Fruit fly (Drosophila melanogaster) whole organism, embryonic: Measurements from ENCODE around the gene CG12589.

Experiments used
- Aef1 ChIP-seq: fragments of 200-800 bp; sonication (Bioruptor generic); IDR thresholded peaks from 3 replicates; pipeline ENCODE4 v1.3.6; 2022; ENCODE audit warnings: missing biosample characterization, missing genetic modification characterization
- Antp ChIP-seq: fragments of 200-800 bp; sonication (Bioruptor generic); optimal IDR thresholded peaks from 3 replicates; lab custom pipeline; 2016; ENCODE audit warnings: missing biosample characterization, missing genetic modification characterization
- BEAF-32 ChIP-seq: fragments of 200-800 bp; sonication (Bioruptor generic); optimal IDR thresholded peaks from 3 replicates; lab custom pipeline; 2017; ENCODE audit warnings: missing biosample characterization, missing genetic modification characterization, mild to moderate bottlenecking, moderate library complexity, missing genetic modification reagents
- Blimp-1 ChIP-seq: fragments of 200-800 bp; sonication (Bioruptor generic); optimal IDR thresholded peaks from 3 replicates; lab custom pipeline; 2018; ENCODE audit warnings: missing biosample characterization, missing genetic modification characterization, mild to moderate bottlenecking, moderate library complexity, missing genetic modification reagents
- CG10431 ChIP-seq: fragments of 200-800 bp; sonication (Bioruptor generic); optimal IDR thresholded peaks from 3 replicates; lab custom pipeline; 2018; ENCODE audit warnings: missing biosample characterization, mild to moderate bottlenecking, missing genetic modification characterization
- CG11723 ChIP-seq: fragments of 200-800 bp; sonication (Bioruptor generic); optimal IDR thresholded peaks from 2 replicates; lab custom pipeline; 2017; ENCODE audit warnings: missing biosample characterization, mild to moderate bottlenecking, missing genetic modification characterization
- CG12219 ChIP-seq: fragments of 200-800 bp; sonication (Bioruptor generic); optimal IDR thresholded peaks from 3 replicates; lab custom pipeline; 2018; ENCODE audit warnings: missing biosample characterization, mild to moderate bottlenecking, missing genetic modification characterization
- CG12744 ChIP-seq: fragments of 200-800 bp; sonication (Bioruptor generic); optimal IDR thresholded peaks from 2 replicates; lab custom pipeline; 2016; ENCODE audit warnings: missing biosample characterization, missing genetic modification characterization
- CG12942 ChIP-seq: fragments of 200-800 bp; sonication (Bioruptor generic); optimal IDR thresholded peaks from 3 replicates; lab custom pipeline; 2016; ENCODE audit warnings: missing biosample characterization, missing genetic modification characterization
- CG13123 ChIP-seq: fragments of 200-800 bp; sonication (Bioruptor generic); optimal IDR thresholded peaks from 2 replicates; lab custom pipeline; 2016; ENCODE audit warnings: missing biosample characterization, missing genetic modification characterization
- CG13775 ChIP-seq: fragments of 200-800 bp; sonication (Bioruptor generic); optimal IDR thresholded peaks from 3 replicates; lab custom pipeline; 2017; ENCODE audit warnings: missing biosample characterization, mild to moderate bottlenecking, missing genetic modification characterization
- CG14050 ChIP-seq: fragments of 200-800 bp; sonication (Bioruptor generic); IDR thresholded peaks from 3 replicates; pipeline ENCODE4 v1.3.6; 2022; ENCODE audit warnings: missing biosample characterization, missing genetic modification characterization
- CG1529 ChIP-seq: fragments of 200-800 bp; sonication (Bioruptor generic); optimal IDR thresholded peaks from 3 replicates; lab custom pipeline; 2018; ENCODE audit warnings: missing biosample characterization, missing genetic modification characterization
- CG1792 ChIP-seq: fragments of 200-800 bp; sonication (Bioruptor generic); optimal IDR thresholded peaks from 2 replicates; lab custom pipeline; 2016; ENCODE audit warnings: missing biosample characterization, missing genetic modification characterization
- CG18262 ChIP-seq: fragments of 200-800 bp; optimal IDR thresholded peaks from 3 replicates; lab custom pipeline; 2019; ENCODE audit warnings: missing biosample characterization, mild to moderate bottlenecking, missing genetic modification characterization, moderate library complexity
- CG2202 ChIP-seq: fragments of 200-800 bp; sonication (Bioruptor generic); optimal IDR thresholded peaks from 2 replicates; lab custom pipeline; 2018; ENCODE audit warnings: missing biosample characterization, mild to moderate bottlenecking, missing genetic modification characterization
- CG2712 ChIP-seq: fragments of 200-800 bp; optimal IDR thresholded peaks from 3 replicates; lab custom pipeline; 2019; ENCODE audit warnings: missing biosample characterization, mild to moderate bottlenecking, missing genetic modification characterization, moderate library complexity
- CG31365 ChIP-seq: fragments of 200-800 bp; sonication (Bioruptor generic); optimal IDR thresholded peaks from 2 replicates; lab custom pipeline; 2018; ENCODE audit warnings: missing biosample characterization, mild to moderate bottlenecking, missing genetic modification characterization
- CG32767 ChIP-seq: fragments of 200-800 bp; sonication (Bioruptor generic); IDR thresholded peaks from 2 replicates; pipeline ENCODE4 v1.3.6; 2022; ENCODE audit warnings: missing biosample characterization, missing genetic modification characterization
- CG4424 ChIP-seq: fragments of 200-800 bp; sonication (Bioruptor generic); optimal IDR thresholded peaks from 3 replicates; lab custom pipeline; 2016; ENCODE audit warnings: missing biosample characterization, missing genetic modification characterization
- CG7786 ChIP-seq: fragments of 200-800 bp; sonication (Bioruptor generic); optimal IDR thresholded peaks from 2 replicates; lab custom pipeline; 2016; ENCODE audit warnings: missing biosample characterization, missing genetic modification characterization
- CG7928 ChIP-seq: fragments of 200-800 bp; sonication (Bioruptor generic); optimal IDR thresholded peaks from 2 replicates; lab custom pipeline; 2017; ENCODE audit warnings: missing biosample characterization, mild to moderate bottlenecking, missing genetic modification characterization
- Dek ChIP-seq: fragments of 200-800 bp; sonication (Bioruptor generic); optimal IDR thresholded peaks from 3 replicates; lab custom pipeline; 2019; ENCODE audit warnings: missing biosample characterization, mild to moderate bottlenecking, missing genetic modification characterization, moderate library complexity
- Drgx ChIP-seq: fragments of 200-800 bp; sonication (Bioruptor generic); IDR thresholded peaks from 2 replicates; pipeline ENCODE4 v1.3.6; 2022; ENCODE audit warnings: missing biosample characterization, missing genetic modification characterization
- Fer3 ChIP-seq: fragments of 200-800 bp; sonication (Bioruptor generic); optimal IDR thresholded peaks from 2 replicates; lab custom pipeline; 2018; ENCODE audit warnings: missing biosample characterization, mild to moderate bottlenecking, missing genetic modification characterization, moderate library complexity
- H15 ChIP-seq: fragments of 200-800 bp; sonication (Bioruptor generic); IDR thresholded peaks from 3 replicates; pipeline ENCODE4 v1.3.6; 2022; ENCODE audit warnings: missing biosample characterization, missing genetic modification characterization
- Lhr ChIP-seq: fragments of 200-800 bp; sonication (Bioruptor generic); optimal IDR thresholded peaks from 3 replicates; lab custom pipeline; 2017; ENCODE audit warnings: mild to moderate bottlenecking, missing biosample characterization, missing genetic modification reagents, missing genetic modification characterization
- Rfx ChIP-seq: fragments of 200-800 bp; sonication (Bioruptor generic); IDR thresholded peaks from 2 replicates; pipeline ENCODE4 v1.3.6; 2022; ENCODE audit warnings: missing biosample characterization, missing genetic modification characterization
- Sox102F ChIP-seq: fragments of 200-800 bp; sonication (Bioruptor generic); optimal IDR thresholded peaks from 2 replicates; lab custom pipeline; 2018; ENCODE audit warnings: missing biosample characterization, mild to moderate bottlenecking, missing genetic modification characterization, moderate library complexity
- Sry-β ChIP-seq: fragments of 200-800 bp; sonication (Bioruptor generic); optimal IDR thresholded peaks from 2 replicates; lab custom pipeline; 2018; ENCODE audit warnings: missing biosample characterization, mild to moderate bottlenecking, missing genetic modification characterization, moderate library complexity
- Sry-δ ChIP-seq: fragments of 200-800 bp; sonication (Bioruptor generic); optimal IDR thresholded peaks from 2 replicates; lab custom pipeline; 2016; ENCODE audit warnings: missing biosample characterization, missing genetic modification characterization
- al ChIP-seq: fragments of 200-800 bp; sonication (Bioruptor generic); IDR thresholded peaks from 2 replicates; pipeline ENCODE4 v1.3.6; 2022; ENCODE audit warnings: missing biosample characterization, missing genetic modification characterization
- ash1 ChIP-seq: fragments of 200-800 bp; sonication (Bioruptor generic); optimal IDR thresholded peaks from 2 replicates; lab custom pipeline; 2018; ENCODE audit warnings: missing biosample characterization, mild to moderate bottlenecking, missing genetic modification characterization
- gsb ChIP-seq: fragments of 200-800 bp; sonication (Bioruptor generic); IDR thresholded peaks from 2 replicates; pipeline ENCODE4 v1.3.6; 2022; ENCODE audit warnings: missing biosample characterization, missing genetic modification characterization
- hb ChIP-seq: fragments of 200-800 bp; sonication (Bioruptor generic); IDR thresholded peaks from 3 replicates; pipeline ENCODE4 v1.3.6; 2022; ENCODE audit warnings: missing biosample characterization, missing genetic modification characterization; ENCODE audit not compliant: partially characterized antibody
- hbn ChIP-seq: fragments of 200-800 bp; sonication (Bioruptor generic); IDR thresholded peaks from 2 replicates; pipeline ENCODE4 v1.3.6; 2022; ENCODE audit warnings: missing biosample characterization, missing genetic modification characterization; ENCODE audit not compliant: partially characterized antibody
- insv ChIP-seq, 2 experiments: fragments of 200-800 bp; sonication (Bioruptor generic); optimal IDR thresholded peaks; 3 replicates each; lab custom pipeline; 2016 to 2018; ENCODE audit warnings: missing biosample characterization in 2 of 2, missing genetic modification characterization in 2 of 2
- nom ChIP-seq: fragments of 200-800 bp; sonication (Bioruptor generic); optimal IDR thresholded peaks from 2 replicates; lab custom pipeline; 2017; ENCODE audit warnings: missing biosample characterization, missing genetic modification characterization, mild to moderate bottlenecking, moderate library complexity, missing genetic modification reagents
- oc ChIP-seq: fragments of 200-800 bp; sonication (Bioruptor generic); optimal IDR thresholded peaks from 2 replicates; lab custom pipeline; 2018; ENCODE audit warnings: missing biosample characterization, mild to moderate bottlenecking, missing genetic modification characterization, moderate library complexity
- odd ChIP-seq: fragments of 200-800 bp; sonication (Bioruptor generic); optimal IDR thresholded peaks from 2 replicates; lab custom pipeline; 2017; ENCODE audit warnings: missing biosample characterization, mild to moderate bottlenecking, missing genetic modification characterization
- rib ChIP-seq: fragments of 200-800 bp; sonication (Bioruptor generic); IDR thresholded peaks from 2 replicates; pipeline ENCODE4 v1.3.6; 2022; ENCODE audit warnings: missing biosample characterization, missing genetic modification characterization
- salm ChIP-seq: fragments of 200-800 bp; sonication (Bioruptor generic); optimal IDR thresholded peaks from 2 replicates; lab custom pipeline; 2018; ENCODE audit warnings: missing biosample characterization, mild to moderate bottlenecking, missing genetic modification characterization
- sens ChIP-seq: fragments of 200-800 bp; sonication (Bioruptor generic); peaks from one replicate; lab custom pipeline; 2016; ENCODE audit warnings: missing biosample characterization, missing genetic modification characterization
- sr ChIP-seq: fragments of 200-800 bp; sonication (Bioruptor generic); IDR thresholded peaks from 3 replicates; pipeline ENCODE4 v1.3.6; 2022; ENCODE audit warnings: missing biosample characterization, missing genetic modification characterization
- ssp ChIP-seq: fragments of 200-800 bp; sonication (Bioruptor generic); IDR thresholded peaks from 2 replicates; pipeline ENCODE4 v1.3.6; 2022; ENCODE audit warnings: missing biosample characterization, missing genetic modification characterization
- tx ChIP-seq: fragments of 200-800 bp; sonication (Bioruptor generic); optimal IDR thresholded peaks from 2 replicates; lab custom pipeline; 2016; ENCODE audit warnings: missing biosample characterization, missing genetic modification characterization
- unpg ChIP-seq: fragments of 200-800 bp; sonication (Bioruptor generic); optimal IDR thresholded peaks from 3 replicates; lab custom pipeline; 2018; ENCODE audit warnings: missing biosample characterization, mild to moderate bottlenecking, missing genetic modification characterization, moderate library complexity
- wor ChIP-seq: fragments of 200-800 bp; sonication (Bioruptor generic); IDR thresholded peaks from 2 replicates; pipeline ENCODE4 v1.3.6; 2022; ENCODE audit warnings: missing biosample characterization, missing genetic modification characterization
- zf30C ChIP-seq: fragments of 200-800 bp; sonication (Bioruptor generic); optimal IDR thresholded peaks from 3 replicates; lab custom pipeline; 2018; ENCODE audit warnings: missing biosample characterization, mild to moderate bottlenecking, missing genetic modification characterization
- zfh1 ChIP-seq: fragments of 200-800 bp; sonication (Bioruptor generic); IDR thresholded peaks from 3 replicates; pipeline ENCODE4 v1.3.6; 2022; ENCODE audit warnings: missing biosample characterization, missing genetic modification characterization

Gene CG12589

DNA sequence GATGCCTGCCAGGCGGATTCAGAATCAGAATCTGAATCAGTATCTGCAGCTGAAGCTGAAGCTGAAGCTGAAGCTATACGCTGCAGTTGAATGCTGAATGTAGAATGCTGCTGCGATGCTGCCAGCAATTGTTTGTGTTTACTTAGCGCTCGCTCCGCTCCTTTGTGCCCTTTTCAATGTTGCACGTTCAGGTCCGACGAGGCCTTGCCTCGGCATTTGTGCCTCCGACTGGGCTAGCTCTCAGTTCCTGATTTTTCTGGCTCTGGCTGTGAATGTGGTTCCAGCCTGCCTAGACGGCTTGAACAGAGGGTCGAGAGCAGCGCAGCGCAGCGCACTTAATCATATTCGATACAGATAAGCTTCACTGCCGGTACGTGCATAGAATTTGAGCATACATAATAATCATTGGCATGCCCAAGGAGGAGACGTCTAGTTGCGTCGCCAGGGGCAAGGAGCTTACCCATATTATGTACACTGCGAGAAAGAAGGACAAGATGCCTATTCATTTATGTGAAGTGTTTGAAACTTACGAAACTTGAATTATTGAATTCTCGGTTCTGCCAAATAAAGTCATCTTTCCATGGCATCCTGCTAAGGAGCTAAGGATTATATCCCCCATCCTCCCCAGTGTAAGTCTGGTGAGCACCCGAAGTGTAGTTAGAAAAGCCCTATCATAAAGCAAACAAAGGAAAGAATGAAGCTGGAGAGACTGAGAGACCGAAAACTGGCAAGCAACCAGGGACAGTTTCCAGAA, 18.2 kb downstream of the CG12589 start (continued):
- TF ChIP-seq CG1792 (GFP tag; lab: Kevin White, UChicago) (no peak), hbn (GFP tag; lab: Robert Waterston, UW) (no peak), odd (GFP tag; lab: Kevin White, UChicago) (no peak), CG12942 (no peak), Sox102F (GFP tag; lab: Kevin White, UChicago) (no peak), CG7928 (no peak), zfh1 (GFP tag; lab: Robert Waterston, UW) (no peak), tx (GFP tag; lab: Kevin White, UChicago) (no peak), CG12744 (GFP tag; lab: Kevin White, UChicago) (no peak), wor (GFP tag; lab: Robert Waterston, UW) (no peak), BEAF-32 (GFP tag; lab: Kevin White, UChicago) (no peak), Dek (tag; lab: Kevin White, UChicago) (peak; percentile 21), CG12219 (GFP tag; lab: Kevin White, UChicago) (no peak), unpg (GFP tag; lab: Kevin White, UChicago) (no peak), zf30C (GFP tag; lab: Kevin White, UChicago) (peak; percentile 49), Blimp-1 (GFP tag; lab: Kevin White, UChicago) (peak; percentile 5), CG14050 (GFP tag; lab: Robert Waterston, UW) (no peak), rib (no peak), CG7786 (no peak), CG4424 (GFP tag; lab: Kevin White, UChicago) (peak; percentile 35), CG11723 (GFP tag; lab: Kevin White, UChicago) (no peak), Rfx (GFP tag; lab: Robert Waterston, UW) (no peak), sr (GFP tag; lab: Robert Waterston, UW) (no peak), oc (tag; lab: Kevin White, UChicago) (peak; percentile 62), insv (GFP tag; optimal IDR thresholded peaks at IDR 0.05; lab: Kevin White, UChicago) (no peak), nom (GFP tag; lab: Kevin White, UChicago) (peak; percentile 10), CG13123 (GFP tag; lab: Kevin White, UChicago) (no peak), Lhr (GFP tag; lab: Kevin White, UChicago) (no peak), CG2202 (peak; percentile 19), Fer3 (tag; lab: Kevin White, UChicago) (no peak), hb (GFP tag; lab: Robert Waterston, UW) (no peak), Aef1 (no peak), al (no peak), CG18262 (tag; lab: Kevin White, UChicago) (peak; percentile 39), CG13775 (GFP tag; lab: Kevin White, UChicago) (no peak), Sry-δ (GFP tag; lab: Kevin White, UChicago) (no peak), CG1529 (GFP tag; lab: Kevin White, UChicago) (no peak), H15 (GFP tag; lab: Robert Waterston, UW) (no peak), CG10431 (GFP tag; lab: Kevin White, UChicago) (no peak), salm (tag; lab: Kevin White, UChicago) (no peak), gsb (GFP tag; lab: Robert Waterston, UW) (no peak), Drgx (peak; percentile 48; the same call in 1 of the 2 replicates), Antp (GFP tag; lab: Kevin White, UChicago) (peak; percentile 50), CG2712 (peak; percentile 39), Sry-β (no peak), sens (GFP tag; lab: Kevin White, UChicago) (peak; percentile 78), ssp (GFP tag; lab: Robert Waterston, UW) (0 out of 2 replicates have a peak, but pooled peaks have one; percentile 5), CG31365 (tag; lab: Kevin White, UChicago) (no peak), CG32767 (GFP tag; lab: Robert Waterston, UW) (no peak), ash1 (GFP tag; lab: Kevin White, UChicago) (no peak)
